Fruit fly (Drosophila melanogaster) whole organism, pupa: ENCODE measurements around the gene CG13898.

Experiments used
- CG10348 ChIP-seq: fragments of 200-800 bp; sonication (Bioruptor generic); IDR thresholded peaks from 2 replicates; pipeline ENCODE4 v1.3.6; 2022; ENCODE audit warnings: missing biosample characterization, missing genetic modification characterization
- CG12605 ChIP-seq: fragments of 200-800 bp; sonication (Bioruptor generic); IDR thresholded peaks from 2 replicates; pipeline ENCODE4 v1.3.6; 2022; ENCODE audit warnings: missing biosample characterization, missing genetic modification characterization
- CG13204 ChIP-seq: fragments of 200-800 bp; sonication (Bioruptor generic); optimal IDR thresholded peaks from 2 replicates; lab custom pipeline; 2018; ENCODE audit warnings: missing biosample characterization, mild to moderate bottlenecking, missing genetic modification characterization, moderate library complexity
- CG14655 ChIP-seq: fragments of 200-800 bp; sonication (Bioruptor generic); optimal IDR thresholded peaks from 3 replicates; lab custom pipeline; 2017; ENCODE audit warnings: mild to moderate bottlenecking, missing biosample characterization, missing genetic modification reagents, missing genetic modification characterization
- CG15710 ChIP-seq: fragments of 200-800 bp; sonication (Bioruptor generic); optimal IDR thresholded peaks from 2 replicates; lab custom pipeline; 2018; ENCODE audit warnings: missing biosample characterization, mild to moderate bottlenecking, missing genetic modification characterization, moderate library complexity
- CG17806 ChIP-seq: fragments of 200-800 bp; sonication (Bioruptor generic); optimal IDR thresholded peaks from 2 replicates; lab custom pipeline; 2018; ENCODE audit warnings: missing biosample characterization, mild to moderate bottlenecking, missing genetic modification characterization, moderate library complexity
- CG32121 ChIP-seq: fragments of 200-800 bp; sonication (Bioruptor generic); IDR thresholded peaks from 2 replicates; pipeline ENCODE4 v1.3.6; 2022; ENCODE audit warnings: missing biosample characterization, missing genetic modification characterization
- CG34367 ChIP-seq: fragments of 200-800 bp; sonication (Bioruptor generic); optimal IDR thresholded peaks from 2 replicates; lab custom pipeline; 2018; ENCODE audit warnings: missing biosample characterization, mild to moderate bottlenecking, missing genetic modification characterization
- CG4496 ChIP-seq: fragments of 200-800 bp; sonication (Bioruptor generic); IDR thresholded peaks from 3 replicates; pipeline ENCODE4 v1.3.6; 2022; ENCODE audit warnings: missing biosample characterization, missing genetic modification characterization
- CG8159 ChIP-seq: fragments of 200-800 bp; sonication (Bioruptor generic); optimal IDR thresholded peaks from 3 replicates; lab custom pipeline; 2018; ENCODE audit warnings: missing biosample characterization, mild to moderate bottlenecking, missing genetic modification characterization, moderate library complexity
- CG8301 ChIP-seq: fragments of 200-800 bp; sonication (Bioruptor generic); optimal IDR thresholded peaks from 2 replicates; lab custom pipeline; 2018; ENCODE audit warnings: missing biosample characterization, mild to moderate bottlenecking, missing genetic modification characterization
- CG9948 ChIP-seq: fragments of 200-800 bp; sonication (Bioruptor generic); optimal IDR thresholded peaks from 2 replicates; lab custom pipeline; 2018; ENCODE audit warnings: missing biosample characterization, mild to moderate bottlenecking, missing genetic modification characterization, moderate library complexity
- D1 ChIP-seq: fragments of 200-800 bp; sonication (Bioruptor generic); optimal IDR thresholded peaks from 2 replicates; lab custom pipeline; 2018; ENCODE audit warnings: missing biosample characterization, mild to moderate bottlenecking, missing genetic modification characterization, moderate library complexity
- EcR ChIP-seq: fragments of 200-800 bp; sonication (Bioruptor generic); optimal IDR thresholded peaks from 3 replicates; lab custom pipeline; 2019; ENCODE audit warnings: missing biosample characterization, missing genetic modification characterization, mild to moderate bottlenecking, moderate library complexity, missing genetic modification reagents
- Ets98B ChIP-seq: fragments of 200-800 bp; sonication (Bioruptor generic); IDR thresholded peaks from 2 replicates; pipeline ENCODE4 v1.3.6; 2022; ENCODE audit warnings: missing biosample characterization, missing genetic modification characterization
- Pif1A ChIP-seq: fragments of 200-800 bp; sonication (Bioruptor generic); optimal IDR thresholded peaks from 3 replicates; lab custom pipeline; 2016; ENCODE audit warnings: missing biosample characterization, missing genetic modification characterization
- Pif1B ChIP-seq: fragments of 200-800 bp; sonication (Bioruptor generic); optimal IDR thresholded peaks from 3 replicates; lab custom pipeline; 2016; ENCODE audit warnings: missing biosample characterization, missing genetic modification characterization
- Snoo ChIP-seq: fragments of 200-800 bp; sonication (Bioruptor generic); optimal IDR thresholded peaks from 3 replicates; lab custom pipeline; 2017; ENCODE audit warnings: missing biosample characterization, mild to moderate bottlenecking, missing genetic modification characterization, inconsistent platforms
- fd96Ca ChIP-seq: fragments of 200-800 bp; sonication (Bioruptor generic); IDR thresholded peaks from 3 replicates; pipeline ENCODE4 v1.3.6; 2022; ENCODE audit warnings: missing biosample characterization, missing genetic modification characterization
- gl ChIP-seq: fragments of 200-800 bp; sonication (Bioruptor generic); optimal IDR thresholded peaks from 2 replicates; lab custom pipeline; 2018; ENCODE audit warnings: missing biosample characterization, mild to moderate bottlenecking, missing genetic modification characterization
- rn ChIP-seq: fragments of 200-800 bp; sonication (Bioruptor generic); IDR thresholded peaks from 2 replicates; pipeline ENCODE4 v1.3.6; 2022; ENCODE audit warnings: missing biosample characterization, missing genetic modification characterization

CG13898 gene

DNA sequence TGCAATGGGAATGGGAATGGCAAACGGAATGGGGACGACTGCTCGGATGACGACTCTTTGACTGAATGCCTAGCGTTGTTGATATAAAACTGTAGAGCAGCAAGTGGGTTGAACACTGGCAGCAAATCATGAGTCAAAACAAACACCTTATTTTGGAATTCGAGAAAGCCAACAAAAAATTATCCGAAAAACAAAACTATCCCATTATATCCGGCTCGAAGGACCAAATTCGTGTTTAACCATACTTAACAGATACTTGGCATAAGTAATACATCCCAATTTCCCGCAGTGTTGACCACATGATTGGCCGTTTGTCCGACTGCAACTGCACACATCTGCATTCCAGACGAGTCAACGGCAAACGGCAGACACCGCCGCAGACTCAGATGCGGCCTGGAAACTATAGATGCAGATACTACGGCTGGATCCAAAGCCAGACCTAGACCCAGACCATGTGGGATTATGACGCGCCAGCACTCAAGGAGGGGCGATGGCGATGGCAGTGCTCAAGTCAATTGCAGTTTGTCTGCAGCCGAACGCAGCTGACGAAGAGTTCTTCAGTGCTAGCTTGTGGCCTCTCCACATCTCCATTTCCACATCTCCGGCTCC is 9.5 kb upstream of the CG13898 start:
- peak; percentile 93 for TF ChIP-seq CG17806 (tag; lab: Kevin White, UChicago)
- peak; percentile 96 for TF ChIP-seq CG8301
- TF ChIP-seq EcR (GFP tag; lab: Kevin White, UChicago), result peak; percentile 32
- TF ChIP-seq D1, result peak; percentile 77
- TF ChIP-seq CG14655 (GFP tag; lab: Kevin White, UChicago), result peak; percentile 96
- peak; percentile 85 for TF ChIP-seq Pif1B (GFP tag; lab: Kevin White, UChicago)
- peak; percentile 97 for TF ChIP-seq CG4496 (GFP tag; lab: Robert Waterston, UW)
- peak; percentile 92 for TF ChIP-seq rn (GFP tag; lab: Robert Waterston, UW)
- TF ChIP-seq Snoo (tag; lab: Kevin White, UChicago), result no peak
- TF ChIP-seq CG15710, result peak; percentile 88
- TF ChIP-seq Pif1A (GFP tag; lab: Kevin White, UChicago), result peak; percentile 90
- peak; percentile 87 for TF ChIP-seq gl
- TF ChIP-seq CG32121 (GFP tag; lab: Robert Waterston, UW), result peak; percentile 96
- peak; percentile 92 for TF ChIP-seq CG12605
- TF ChIP-seq fd96Ca, result peak; percentile 98
- peak; percentile 90 for TF ChIP-seq CG8159 (tag; lab: Kevin White, UChicago)
- TF ChIP-seq CG34367 (tag; lab: Kevin White, UChicago), result peak; percentile 91
- peak; percentile 97 for TF ChIP-seq Ets98B (GFP tag; lab: Robert Waterston, UW)
- TF ChIP-seq CG13204, result peak; percentile 41
- peak; percentile 92 for TF ChIP-seq CG9948
- TF ChIP-seq CG10348 (GFP tag; lab: Robert Waterston, UW), result peak; percentile 58; the same call in 1 of the 2 replicates

DNA sequence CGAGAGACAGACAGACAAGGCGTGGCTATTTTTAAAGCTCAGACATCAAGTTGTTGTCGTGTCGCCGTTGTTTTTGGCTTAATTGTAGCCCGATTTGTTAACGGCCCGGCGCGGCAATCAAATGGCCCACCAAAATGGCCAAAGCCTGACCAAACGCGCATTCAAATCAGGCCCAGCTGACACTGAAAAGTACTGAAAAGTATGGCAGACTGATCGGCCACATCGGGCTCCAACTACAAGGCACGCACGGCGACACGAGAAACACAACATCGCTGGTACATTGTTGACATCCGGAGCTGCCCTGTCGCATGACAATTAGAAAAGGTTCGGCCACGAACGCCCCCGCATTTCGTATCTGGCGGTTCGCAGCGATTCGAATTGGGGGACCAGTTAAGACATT is 8.0 kb upstream of the CG13898 start:
- TF ChIP-seq Snoo (tag; lab: Kevin White, UChicago), result no peak
- no peak for TF ChIP-seq CG14655 (GFP tag; lab: Kevin White, UChicago)
- no peak for TF ChIP-seq Pif1A (GFP tag; lab: Kevin White, UChicago)
- no peak for TF ChIP-seq CG8159 (tag; lab: Kevin White, UChicago)
- TF ChIP-seq CG34367 (tag; lab: Kevin White, UChicago), result no peak
- TF ChIP-seq CG8301, result no peak
- no peak for TF ChIP-seq CG10348 (GFP tag; lab: Robert Waterston, UW)
- TF ChIP-seq D1, result no peak
- TF ChIP-seq rn (GFP tag; lab: Robert Waterston, UW), result no peak
- TF ChIP-seq CG32121 (GFP tag; lab: Robert Waterston, UW), result no peak
- TF ChIP-seq EcR (GFP tag; lab: Kevin White, UChicago), result no peak

DNA sequence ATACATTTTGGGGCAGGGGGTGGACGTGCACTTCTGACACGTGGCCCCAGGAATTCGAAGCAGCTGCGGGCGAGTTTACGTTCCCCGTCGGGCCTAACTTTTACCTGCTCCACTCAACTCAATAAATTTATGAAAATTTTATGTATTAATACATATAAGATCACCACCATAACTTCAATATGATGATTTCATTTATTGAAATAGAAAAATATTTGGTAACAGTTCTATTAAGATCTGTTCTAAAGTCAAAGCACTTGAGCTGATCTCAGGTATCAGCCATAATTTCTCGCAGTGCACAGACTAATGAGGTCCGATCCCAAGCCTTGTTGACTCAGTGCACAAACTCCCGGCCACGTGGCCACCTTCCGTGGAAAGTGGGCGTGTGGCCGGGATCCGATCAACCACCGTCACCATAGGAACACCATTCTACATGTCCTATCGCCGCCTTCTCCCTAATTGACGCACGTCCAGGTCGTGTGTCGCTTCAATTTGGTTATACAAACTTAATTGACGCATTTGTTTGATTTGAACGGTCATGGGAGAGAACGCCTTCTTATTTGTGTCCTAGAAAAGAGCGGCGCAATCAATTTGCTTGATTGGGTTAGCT is 6.3 kb upstream of the CG13898 start:
- TF ChIP-seq CG34367 (tag; lab: Kevin White, UChicago) (no peak), CG8159 (tag; lab: Kevin White, UChicago) (no peak), fd96Ca (0 out of 3 replicates have a peak, but pooled peaks have one; percentile 28)

DNA sequence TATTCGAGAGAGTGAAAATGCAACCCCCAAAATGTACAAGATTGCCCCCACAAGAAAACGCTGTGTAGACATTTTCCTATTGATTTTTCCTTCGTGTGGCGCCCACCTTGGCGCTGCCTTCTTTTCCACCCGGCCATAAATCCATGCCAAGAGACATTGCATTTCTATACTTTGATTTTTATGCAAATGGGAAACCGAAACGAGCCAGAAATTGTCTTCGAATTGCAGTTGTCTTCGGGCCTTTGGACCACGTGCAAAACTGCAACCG is 5.6 kb upstream of the CG13898 start:
- no peak for TF ChIP-seq CG8301

DNA sequence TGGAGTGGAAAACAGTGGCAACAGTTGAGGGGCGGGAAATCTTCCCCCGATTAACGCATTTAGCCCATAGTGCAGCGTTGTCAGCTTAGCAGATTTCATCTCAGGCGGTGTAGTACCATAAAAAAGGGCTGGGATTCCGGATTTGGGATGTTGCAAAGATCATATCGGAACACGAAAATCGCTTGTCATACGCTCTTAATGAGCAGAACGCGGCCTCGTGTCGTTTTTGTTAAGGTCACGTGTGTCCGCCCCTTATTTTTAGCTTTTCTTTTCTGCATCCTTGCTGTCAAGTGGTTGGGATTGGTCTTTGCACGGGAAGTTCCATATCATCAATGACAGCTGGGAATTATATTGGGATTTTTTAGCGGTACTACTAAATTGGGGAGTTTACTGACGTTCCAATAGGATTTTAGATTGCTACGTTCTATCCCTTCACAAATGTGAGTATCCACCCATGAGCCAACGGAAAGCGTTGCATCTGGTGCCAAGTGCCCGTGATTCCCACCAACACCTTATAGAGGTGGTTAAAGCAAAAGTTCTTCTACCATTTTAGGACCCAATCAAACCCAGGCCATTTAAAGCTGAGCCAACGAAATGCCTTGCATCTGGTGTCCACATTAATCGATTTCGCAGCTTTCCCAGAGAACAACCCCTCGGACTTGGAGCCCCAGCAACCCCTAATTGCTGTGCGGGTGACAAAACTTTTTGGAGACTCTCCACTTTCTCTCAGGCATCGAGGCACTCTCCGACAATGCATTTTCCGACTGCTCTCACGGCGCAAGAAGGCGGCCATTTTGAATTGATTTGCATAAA is 5.1 kb upstream of the CG13898 start:
- TF ChIP-seq CG4496 (GFP tag; lab: Robert Waterston, UW) (no peak), CG32121 (GFP tag; lab: Robert Waterston, UW) (no peak), Ets98B (GFP tag; lab: Robert Waterston, UW) (no peak), CG34367 (tag; lab: Kevin White, UChicago) (no peak), CG8301 (no peak)
- TF ChIP-seq, all 21 proteins: peak for 0

DNA sequence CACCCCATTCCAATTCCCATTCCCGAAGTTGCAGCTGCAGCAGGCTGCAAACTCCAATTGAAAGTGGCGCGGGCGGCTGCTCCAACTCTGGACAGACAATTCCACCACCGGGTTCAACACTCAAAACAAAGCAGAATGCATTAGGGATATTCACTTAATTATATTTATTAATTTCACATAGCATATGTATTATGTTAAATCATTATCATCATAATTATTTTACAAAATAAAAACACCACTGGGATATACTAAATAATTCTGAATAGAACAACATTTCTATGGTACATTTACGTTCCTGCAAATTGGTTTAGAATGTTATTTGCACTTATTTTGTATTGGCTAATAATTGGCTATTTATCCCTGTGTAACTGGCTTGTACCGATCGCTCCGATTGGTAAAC is 3.6 kb upstream of the CG13898 start:
- no peak for TF ChIP-seq CG4496 (GFP tag; lab: Robert Waterston, UW)
- TF ChIP-seq CG9948, result peak; percentile 46
- peak; percentile 39 for TF ChIP-seq CG8301
- TF ChIP-seq CG17806 (tag; lab: Kevin White, UChicago), result peak; percentile 49
- no peak for TF ChIP-seq Pif1A (GFP tag; lab: Kevin White, UChicago)
- peak; percentile 41 for TF ChIP-seq CG15710
- TF ChIP-seq CG8159 (tag; lab: Kevin White, UChicago), result peak; percentile 58
- peak; percentile 54 for TF ChIP-seq CG14655 (GFP tag; lab: Kevin White, UChicago)
